Fruit fly (Drosophila melanogaster): ENCODE measurements around the gene eIF3h.

- TF ChIP-seq psq (optimal IDR thresholded peaks at IDR 0.05) (no peak), usp (GFP tag; optimal IDR thresholded peaks at IDR 0.05) (no peak), Dll (optimal IDR thresholded peaks at IDR 0.05) (no peak)
Measured at dm6 chr2L:5096222-5096621, 43.3 kb upstream of the eIF3h start, which contains the start of gene CG4230.
